Fruit fly (Drosophila melanogaster): ENCODE data around the gene Or67c.

DNA sequence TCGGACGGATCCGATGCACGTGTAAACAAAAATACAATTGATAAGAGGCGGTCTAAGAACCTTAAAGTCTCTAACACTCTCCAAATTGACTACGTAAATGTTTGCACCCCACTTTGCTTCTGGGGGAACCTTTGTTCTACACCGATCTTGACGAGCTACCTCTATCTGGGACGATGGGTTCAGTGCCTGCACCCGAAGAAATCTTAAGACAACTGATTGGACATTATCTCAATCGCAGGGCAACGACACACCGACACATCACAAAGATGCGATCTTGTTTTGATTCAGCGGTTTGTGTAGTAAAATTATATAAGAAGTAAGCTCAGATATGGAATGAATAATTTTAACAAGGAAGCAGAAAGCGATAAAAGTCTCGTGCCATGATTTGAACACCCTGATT lies 21.1 kb downstream of the Or67c start:
- TF ChIP-seq usp (GFP tag; optimal IDR thresholded peaks at IDR 0.05) (no peak), Dll (optimal IDR thresholded peaks at IDR 0.05) (no peak), psq (optimal IDR thresholded peaks at IDR 0.05) (no peak), pan (optimal IDR thresholded peaks at IDR 0.05) (no peak), CG8478 (optimal IDR thresholded peaks at IDR 0.05) (no peak), EcR (GFP tag; optimal IDR thresholded peaks at IDR 0.05) (no peak)
